Fruit fly (Drosophila melanogaster) whole organism, adult: ENCODE measurements around the gene CG13047.

Experiments used
- CG11617 ChIP-seq: fragments of 200-800 bp; sonication (Bioruptor generic); optimal IDR thresholded peaks from 2 replicates; lab custom pipeline; 2017; ENCODE audit warnings: mild to moderate bottlenecking, missing biosample characterization, missing genetic modification reagents, missing genetic modification characterization
- CG12768 ChIP-seq: fragments of 200-800 bp; sonication (Bioruptor generic); optimal IDR thresholded peaks from 2 replicates; lab custom pipeline; 2017; ENCODE audit warnings: missing biosample characterization, missing genetic modification characterization, mild to moderate bottlenecking, moderate library complexity, missing genetic modification reagents
- CG14711 ChIP-seq: fragments of 200-800 bp; sonication (Bioruptor generic); optimal IDR thresholded peaks from 2 replicates; lab custom pipeline; 2018; ENCODE audit warnings: missing biosample characterization, mild to moderate bottlenecking, missing genetic modification characterization, moderate library complexity
- CG1620 ChIP-seq: fragments of 200-800 bp; sonication (Bioruptor generic); optimal IDR thresholded peaks from 2 replicates; lab custom pipeline; 2016; ENCODE audit warnings: missing biosample characterization, missing genetic modification characterization
- CG33017 ChIP-seq: fragments of 200-800 bp; sonication (Bioruptor generic); optimal IDR thresholded peaks from 2 replicates; lab custom pipeline; 2018; ENCODE audit warnings: missing biosample characterization, mild to moderate bottlenecking, missing genetic modification characterization, moderate library complexity
- CG5204 ChIP-seq: fragments of 200-800 bp; sonication (Bioruptor generic); optimal IDR thresholded peaks from 2 replicates; lab custom pipeline; 2016; ENCODE audit warnings: missing biosample characterization, missing genetic modification characterization
- CG7045 ChIP-seq: fragments of 200-800 bp; sonication (Bioruptor generic); optimal IDR thresholded peaks from 2 replicates; lab custom pipeline; 2017; ENCODE audit warnings: missing biosample characterization, mild to moderate bottlenecking, missing genetic modification characterization
- CG7101 ChIP-seq: fragments of 200-800 bp; sonication (Bioruptor generic); optimal IDR thresholded peaks from 2 replicates; lab custom pipeline; 2018; ENCODE audit warnings: missing biosample characterization, mild to moderate bottlenecking, missing genetic modification characterization, moderate library complexity
- Clk ChIP-seq: fragments of 200-800 bp; sonication (Bioruptor generic); optimal IDR thresholded peaks from 2 replicates; lab custom pipeline; 2017; ENCODE audit warnings: missing biosample characterization, missing genetic modification characterization
- Crg-1 ChIP-seq: fragments of 200-800 bp; sonication (Bioruptor generic); optimal IDR thresholded peaks from 2 replicates; lab custom pipeline; 2016; ENCODE audit warnings: missing biosample characterization, missing genetic modification characterization
- Hr96 ChIP-seq: fragments of 200-800 bp; sonication (Bioruptor generic); optimal IDR thresholded peaks from 2 replicates; lab custom pipeline; 2016; ENCODE audit warnings: missing biosample characterization, missing genetic modification characterization
- Mnt ChIP-seq: fragments of 200-800 bp; sonication (Bioruptor generic); optimal IDR thresholded peaks from 2 replicates; lab custom pipeline; 2016; ENCODE audit warnings: missing biosample characterization, mild to moderate bottlenecking, missing genetic modification characterization
- bab1 ChIP-seq: fragments of 200-800 bp; sonication (Bioruptor generic); optimal IDR thresholded peaks from 3 replicates; lab custom pipeline; 2019; ENCODE audit warnings: missing biosample characterization, mild to moderate bottlenecking, missing genetic modification characterization, moderate library complexity
- cic ChIP-seq: fragments of 200-800 bp; sonication (Bioruptor generic); optimal IDR thresholded peaks from 2 replicates; lab custom pipeline; 2017; ENCODE audit warnings: missing biosample characterization, mild to moderate bottlenecking, missing genetic modification characterization, moderate library complexity
- cnc ChIP-seq, 2 experiments: fragments of >200 bp; optimal IDR thresholded peaks; 2 replicates each; lab custom pipeline; 2017
- kay ChIP-seq: fragments of 200-800 bp; sonication (Bioruptor generic); peaks from one replicate; lab custom pipeline; 2016; ENCODE audit warnings: missing biosample characterization, missing genetic modification characterization, borderline replicate concordance
- ovo ChIP-seq: fragments of 200-800 bp; sonication (Bioruptor generic); optimal IDR thresholded peaks from 2 replicates; lab custom pipeline; 2016; ENCODE audit warnings: missing biosample characterization, missing genetic modification characterization
- pad ChIP-seq: fragments of 200-800 bp; sonication (Bioruptor generic); optimal IDR thresholded peaks from 3 replicates; lab custom pipeline; 2017; ENCODE audit warnings: missing biosample characterization, missing genetic modification characterization, mild to moderate bottlenecking, moderate library complexity, missing genetic modification reagents
- tj ChIP-seq: fragments of 200-800 bp; sonication (Bioruptor generic); optimal IDR thresholded peaks from 3 replicates; lab custom pipeline; 2017; ENCODE audit warnings: missing biosample characterization, mild to moderate bottlenecking, missing genetic modification characterization, moderate library complexity
- toe ChIP-seq: fragments of 200-800 bp; sonication (Bioruptor generic); optimal IDR thresholded peaks from 2 replicates; lab custom pipeline; 2016; ENCODE audit warnings: missing biosample characterization, missing genetic modification characterization

CG13047 gene

DNA sequence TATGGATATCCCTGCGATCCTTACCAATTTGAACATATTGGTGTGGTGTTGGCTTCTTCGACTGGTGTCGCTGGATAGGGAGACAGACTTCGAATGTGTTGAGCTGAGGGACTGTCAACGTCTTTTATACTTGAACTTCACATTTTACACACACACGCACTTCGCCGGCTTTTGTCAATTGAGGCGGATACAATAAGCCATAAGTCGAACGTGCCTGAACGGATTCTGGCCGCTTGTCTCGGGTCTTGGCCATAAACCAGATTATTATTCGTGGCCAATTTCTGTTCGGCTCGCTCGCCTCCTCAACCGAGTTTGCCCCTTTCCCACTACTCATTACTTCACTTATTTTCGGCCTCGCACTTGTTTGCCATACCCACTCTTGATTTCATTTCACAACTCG lies 17.9 kb upstream of the CG13047 start, which contains the start of gene CG13044:
Gene CG13044, minus strand, starts transcription at position 101 of the 400 bp plus-strand sequence.
- TF ChIP-seq CG11617 (GFP tag; lab: Kevin White, UChicago) (no peak), CG33017 (no peak), kay (no peak), CG7101 (tag; lab: Kevin White, UChicago) (no peak), CG1620 (GFP tag; lab: Kevin White, UChicago) (no peak), Mnt (GFP tag; lab: Kevin White, UChicago) (no peak), CG12768 (no peak), CG14711 (tag; lab: Kevin White, UChicago) (no peak), pad (GFP tag; lab: Kevin White, UChicago) (no peak)

DNA sequence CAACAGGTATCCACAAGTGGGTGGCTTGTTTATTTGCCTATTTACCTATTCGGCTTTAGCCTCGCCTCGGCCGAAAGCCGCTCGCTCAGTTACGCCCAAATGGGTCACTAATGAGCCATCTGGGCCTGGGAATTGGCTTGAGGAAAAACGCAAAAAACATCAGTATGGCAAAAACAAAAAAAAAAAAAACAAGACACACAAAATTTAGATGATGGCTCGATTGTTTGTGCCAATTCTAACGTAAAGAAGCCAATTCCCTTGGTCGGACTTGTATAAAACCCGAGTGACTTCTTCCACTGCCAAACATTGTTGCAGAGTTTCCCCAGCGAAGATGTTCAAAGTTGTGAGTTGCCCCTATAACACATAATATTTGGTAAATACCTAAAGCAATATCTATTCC lies 16.0 kb upstream of the CG13047 start, which contains the start of gene CG4982:
Gene CG4982, plus strand, starts transcription at position 301 of the 400 bp plus-strand sequence.
- no peak for TF ChIP-seq CG5204 (GFP tag; lab: Kevin White, UChicago)
- TF ChIP-seq CG33017 = no peak
- no peak for TF ChIP-seq pad (GFP tag; lab: Kevin White, UChicago)
- no peak for TF ChIP-seq cnc (optimal IDR thresholded peaks at IDR 0.05; lab: Kevin White, UChicago)
- TF ChIP-seq ovo (GFP tag; lab: Kevin White, UChicago) = no peak
- no peak for TF ChIP-seq Mnt (GFP tag; lab: Kevin White, UChicago)
- no peak for TF ChIP-seq cic
- no peak for TF ChIP-seq CG14711 (tag; lab: Kevin White, UChicago)
- no peak for TF ChIP-seq CG12768
- TF ChIP-seq tj (GFP tag; lab: Kevin White, UChicago) = no peak
- no peak for TF ChIP-seq Hr96 (GFP tag; lab: Kevin White, UChicago)
- no peak for TF ChIP-seq Clk (GFP tag; lab: Kevin White, UChicago)

DNA sequence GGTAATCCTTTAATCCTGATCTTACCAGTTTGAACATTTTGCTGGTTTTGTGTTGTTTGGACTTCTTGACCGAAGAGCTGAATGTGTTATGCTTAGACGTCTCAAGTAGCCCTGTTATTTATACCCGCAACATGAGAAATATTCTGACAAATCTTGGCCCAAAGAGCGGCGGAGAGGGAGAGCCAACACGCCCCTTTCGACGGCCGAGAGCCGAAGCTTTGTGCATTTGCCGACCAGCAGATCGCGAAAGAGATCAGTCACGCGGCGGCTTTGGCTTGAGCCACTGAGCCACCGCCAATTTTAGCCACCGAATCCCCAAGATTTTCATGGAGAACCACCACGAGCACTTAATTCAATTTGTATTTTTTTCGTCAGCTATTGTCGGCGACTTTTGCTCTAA lies 10.3 kb upstream of the CG13047 start, which contains the start of gene CG4962:
Gene CG4962, minus strand, starts transcription at position 101 of the 400 bp plus-strand sequence.
- no peak for TF ChIP-seq CG7101 (tag; lab: Kevin White, UChicago)
- no peak for TF ChIP-seq toe
- no peak for TF ChIP-seq CG7045
- TF ChIP-seq cic = no peak
- no peak for TF ChIP-seq ovo (GFP tag; lab: Kevin White, UChicago)
- TF ChIP-seq Clk (GFP tag; lab: Kevin White, UChicago) = no peak
- no peak for TF ChIP-seq Mnt (GFP tag; lab: Kevin White, UChicago)
- TF ChIP-seq CG33017 = no peak
- TF ChIP-seq CG14711 (tag; lab: Kevin White, UChicago) = no peak
- no peak for TF ChIP-seq bab1 (GFP tag; lab: Kevin White, UChicago)

DNA sequence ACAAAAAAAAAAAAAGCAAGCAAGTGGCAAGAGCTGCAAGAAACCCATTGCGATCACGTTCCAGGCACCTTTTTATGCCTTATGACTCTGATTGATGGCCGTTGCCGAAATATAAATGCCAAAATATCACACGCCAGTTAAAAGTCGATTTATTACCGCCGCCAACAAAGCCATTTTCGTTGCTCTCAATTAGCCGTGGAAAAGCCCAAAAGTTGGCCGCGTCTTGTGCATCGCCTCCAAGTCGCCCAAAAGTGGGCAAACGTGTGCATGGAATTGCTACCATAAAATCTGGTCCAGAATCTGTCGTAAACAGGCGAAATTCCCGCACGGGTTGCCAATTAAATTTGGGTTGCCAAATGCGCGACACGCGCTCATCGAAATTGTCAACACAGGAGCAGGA lies 6.5 kb upstream of the CG13047 start:
- TF ChIP-seq tj (GFP tag; lab: Kevin White, UChicago) = no peak

DNA sequence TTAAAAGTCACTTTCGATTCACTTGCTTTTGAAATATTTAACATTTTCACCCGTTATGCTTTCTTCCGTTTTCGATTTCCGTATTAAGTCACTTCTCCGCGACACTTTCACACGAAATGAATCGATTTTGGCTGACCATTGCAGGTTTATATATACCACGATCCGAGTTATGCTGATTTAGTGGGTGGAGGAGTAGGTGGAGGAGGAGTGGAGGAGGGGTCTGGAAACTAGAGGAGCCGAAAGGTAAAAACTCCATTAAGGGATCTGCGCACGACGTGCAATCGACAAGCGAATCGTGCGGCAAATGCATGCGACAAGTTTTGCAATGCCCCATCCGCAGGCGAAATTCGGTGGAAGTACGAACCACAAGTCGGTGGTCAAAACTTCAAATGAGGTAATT lies 5.7 kb upstream of the CG13047 start, which contains the start of gene CG13045:
Gene CG13045, minus strand, starts transcription at position 101 of the 400 bp plus-strand sequence.
- no peak for TF ChIP-seq CG33017
- no peak for TF ChIP-seq CG11617 (GFP tag; lab: Kevin White, UChicago)
- no peak for TF ChIP-seq CG12768
- TF ChIP-seq Clk (GFP tag; lab: Kevin White, UChicago) = no peak
- TF ChIP-seq kay = no peak
- TF ChIP-seq cnc (optimal IDR thresholded peaks at IDR 0.05; lab: Kevin White, UChicago) = no peak
- TF ChIP-seq CG7045 = no peak
- no peak for TF ChIP-seq Crg-1 (GFP tag; lab: Kevin White, UChicago)
- TF ChIP-seq ovo (GFP tag; lab: Kevin White, UChicago) = no peak
- TF ChIP-seq CG5204 (GFP tag; lab: Kevin White, UChicago) = no peak
- TF ChIP-seq Hr96 (GFP tag; lab: Kevin White, UChicago) = no peak
- TF ChIP-seq CG14711 (tag; lab: Kevin White, UChicago) = no peak
- TF ChIP-seq CG1620 (GFP tag; lab: Kevin White, UChicago) = no peak
- no peak for TF ChIP-seq toe
- no peak for TF ChIP-seq bab1 (GFP tag; lab: Kevin White, UChicago)
- TF ChIP-seq pad (GFP tag; lab: Kevin White, UChicago) = no peak
- no peak for TF ChIP-seq cic
- no peak for TF ChIP-seq tj (GFP tag; lab: Kevin White, UChicago)

DNA sequence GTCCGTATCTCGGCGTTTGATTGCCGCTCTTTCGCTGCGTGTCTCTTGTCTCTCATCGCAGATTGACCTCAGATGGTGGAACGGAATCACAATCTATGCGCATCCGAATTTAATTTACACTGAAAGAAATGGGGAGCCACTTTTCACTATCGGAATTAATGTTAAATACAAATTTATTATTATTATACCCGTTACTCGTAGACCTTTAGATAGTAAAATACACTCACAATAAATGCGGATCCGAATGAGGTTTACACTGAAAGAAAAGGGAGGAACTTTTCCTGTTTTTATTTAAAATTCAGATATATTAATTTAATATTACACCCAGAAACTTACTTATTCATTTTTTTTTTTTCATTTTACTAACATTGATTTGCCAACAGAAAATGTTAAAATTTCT lies 3.9 kb upstream of the CG13047 start:
- TF ChIP-seq cic (no peak), CG7101 (tag; lab: Kevin White, UChicago) (no peak), ovo (GFP tag; lab: Kevin White, UChicago) (no peak), CG5204 (GFP tag; lab: Kevin White, UChicago) (no peak), cnc (optimal IDR thresholded peaks at IDR 0.05; lab: Kevin White, UChicago) (no peak)

DNA sequence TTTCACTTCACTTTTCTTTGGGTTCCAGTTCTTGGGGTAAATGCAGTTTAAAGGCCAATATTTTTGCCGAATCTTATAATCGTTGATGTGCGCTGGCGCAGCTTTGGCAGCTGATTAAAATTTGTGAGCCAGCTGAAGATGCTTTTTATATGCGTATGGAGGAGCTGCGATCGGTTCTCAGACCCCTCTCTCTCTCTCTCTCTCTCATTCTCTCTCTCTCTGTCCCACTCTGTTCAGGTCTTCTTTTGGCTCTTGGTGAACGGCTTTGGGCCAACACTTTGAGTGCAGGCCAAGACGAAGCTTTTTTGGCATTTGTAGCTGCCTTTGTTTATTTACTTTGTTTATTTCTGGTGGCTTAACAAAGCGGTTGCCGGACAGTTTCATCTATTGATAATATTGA lies 3.1 kb upstream of the CG13047 start, which contains the start of gene CG13046:
Gene CG13046, minus strand, starts transcription at position 101 of the 400 bp plus-strand sequence.
- TF ChIP-seq CG14711 (tag; lab: Kevin White, UChicago) (no peak), kay (no peak), cic (no peak), CG11617 (GFP tag; lab: Kevin White, UChicago) (no peak), cnc (optimal IDR thresholded peaks at IDR 0.05; lab: Kevin White, UChicago) (no peak), bab1 (GFP tag; lab: Kevin White, UChicago) (no peak), Hr96 (GFP tag; lab: Kevin White, UChicago) (no peak), CG33017 (no peak), CG5204 (GFP tag; lab: Kevin White, UChicago) (no peak), pad (GFP tag; lab: Kevin White, UChicago) (no peak)
